Worm (Caenorhabditis elegans): ENCODE results near the gene fbxa-167.

fbxa-167 gene

ce11 chrII:13617808-13618207, 23.5 kb upstream of the fbxa-167 start, which contains the start of gene gst-12:
TSS of gene gst-12 (minus strand) at chrII:13618061.
- TF ChIP-seq ref-1 (GFP tag; conservative IDR thresholded peaks at IDR 0.05), result no peak

DNA sequence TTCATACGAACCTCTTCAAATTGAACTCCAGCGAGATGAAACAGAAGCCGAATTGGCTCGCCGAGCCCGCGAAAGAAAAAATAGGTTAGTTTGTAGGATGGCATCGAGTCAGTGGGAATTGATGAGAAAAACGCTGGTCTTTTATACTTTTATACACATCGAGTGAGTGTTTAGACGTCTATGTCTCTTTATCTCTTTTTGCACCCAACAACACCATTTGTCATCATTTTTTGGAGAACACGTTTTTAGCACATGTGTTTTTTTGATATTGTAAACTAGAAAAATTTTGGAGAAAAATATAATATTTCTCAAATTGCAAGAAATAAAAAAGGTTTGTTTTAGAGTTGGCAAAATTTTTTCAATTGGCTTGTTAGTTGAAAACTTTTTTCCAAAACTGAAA, 17.0 kb upstream of the fbxa-167 start, which contains the start of gene gst-16:
Gene gst-16 (minus strand): TSS at position 111 of the 400 bp plus-strand sequence.
- TF ChIP-seq med-1 (GFP tag; optimal IDR thresholded peaks at IDR 0.05; ENCODE audit: insufficient read depth), result no peak
- TF ChIP-seq tab-1 (GFP tag; IDR thresholded peaks at IDR 0.05), result no peak
- no peak for TF ChIP-seq cog-1 (tag; optimal IDR thresholded peaks at IDR 0.05)

- TF ChIP-seq tab-1 (GFP tag; IDR thresholded peaks at IDR 0.05) (no peak), cog-1 (tag; optimal IDR thresholded peaks at IDR 0.05) (no peak), klf-2 (GFP tag; conservative IDR thresholded peaks at IDR 0.05) (no peak), med-1 (GFP tag; optimal IDR thresholded peaks at IDR 0.05; ENCODE audit: insufficient read depth) (no peak), ztf-29 (GFP tag; IDR thresholded peaks at IDR 0.05) (no peak), ztf-23 (GFP tag; IDR thresholded peaks at IDR 0.05) (no peak), flt-1 (GFP tag; IDR thresholded peaks at IDR 0.05) (no peak), ref-1 (GFP tag; conservative IDR thresholded peaks at IDR 0.05) (no peak), T22C8.4 (GFP tag; IDR thresholded peaks at IDR 0.05) (no peak)
These were observed 14.3 kb upstream of the fbxa-167 start, which contains the start of gene gst-19 for ce11 chrII:13627001-13627400. TSS of gene gst-19 (minus strand) at chrII:13627145.

DNA sequence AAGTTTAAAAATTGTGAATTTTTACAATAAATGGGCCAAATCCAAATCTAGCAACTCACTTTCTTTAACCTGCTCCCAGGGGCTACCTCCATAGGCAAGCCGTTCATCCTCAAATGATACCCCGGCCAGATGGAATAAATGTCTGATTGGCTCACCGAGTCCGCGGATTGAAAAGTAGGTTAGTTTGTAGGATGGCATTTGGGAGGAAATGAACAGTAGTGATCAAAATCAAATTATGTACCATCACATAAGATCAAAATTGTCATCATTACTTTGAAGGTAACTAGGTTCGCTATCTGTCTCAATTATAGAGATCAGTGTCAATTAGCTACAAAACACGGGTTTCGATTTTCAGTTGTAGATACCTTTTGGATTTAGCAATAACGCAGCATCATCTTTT, 10.6 kb upstream of the fbxa-167 start, which contains the start of the genes gst-17 and gst-18:
Gene gst-17 (minus strand): TSS at position 101 of the 400 bp plus-strand sequence.
Gene gst-18 (minus strand): TSS at position 198 of the 400 bp plus-strand sequence.
- TF ChIP-seq klf-2 (GFP tag; conservative IDR thresholded peaks at IDR 0.05), result no peak
- TF ChIP-seq ztf-23 (GFP tag; IDR thresholded peaks at IDR 0.05), result no peak
- no peak for TF ChIP-seq med-1 (GFP tag; optimal IDR thresholded peaks at IDR 0.05; ENCODE audit: insufficient read depth)
- no peak for TF ChIP-seq cog-1 (tag; optimal IDR thresholded peaks at IDR 0.05)
- TF ChIP-seq ztf-29 (GFP tag; IDR thresholded peaks at IDR 0.05), result no peak
- TF ChIP-seq tab-1 (GFP tag; IDR thresholded peaks at IDR 0.05), result no peak
- no peak for TF ChIP-seq T22C8.4 (GFP tag; IDR thresholded peaks at IDR 0.05)
- TF ChIP-seq flt-1 (GFP tag; IDR thresholded peaks at IDR 0.05), result no peak
- no peak for TF ChIP-seq ref-1 (GFP tag; conservative IDR thresholded peaks at IDR 0.05)

- no peak for TF ChIP-seq med-1 (GFP tag; optimal IDR thresholded peaks at IDR 0.05; ENCODE audit: insufficient read depth)
- TF ChIP-seq klf-2 (GFP tag; conservative IDR thresholded peaks at IDR 0.05), result no peak
- no peak for TF ChIP-seq ztf-29 (GFP tag; IDR thresholded peaks at IDR 0.05)
- no peak for TF ChIP-seq ztf-23 (GFP tag; IDR thresholded peaks at IDR 0.05)
These were observed 9.1 kb upstream of the fbxa-167 start, which contains the start of gene tag-10 for ce11 chrII:13632238-13632637. TSS of gene tag-10 (plus strand) at chrII:13632584.

DNA sequence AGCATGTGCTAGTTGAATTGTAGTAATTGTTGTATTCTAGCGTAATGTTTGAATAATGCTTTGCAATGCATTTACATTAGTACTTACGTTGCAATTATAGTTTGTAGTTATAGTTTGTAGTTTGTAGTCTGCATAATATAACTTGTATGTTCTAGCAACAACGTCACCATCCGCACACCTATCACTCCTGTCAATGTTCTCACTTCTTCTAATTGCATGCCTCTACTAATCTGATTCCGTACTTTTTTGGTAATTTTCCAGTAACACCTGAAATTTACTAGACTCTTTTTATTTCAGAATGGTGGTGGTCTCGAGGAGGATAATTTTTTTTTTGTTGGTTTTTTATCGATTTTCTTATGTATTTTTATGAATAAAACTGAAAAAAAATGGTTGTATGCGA, 4.7 kb upstream of the fbxa-167 start:
- TF ChIP-seq cog-1 (tag; optimal IDR thresholded peaks at IDR 0.05) (no peak), ref-1 (GFP tag; conservative IDR thresholded peaks at IDR 0.05) (no peak), ztf-29 (GFP tag; IDR thresholded peaks at IDR 0.05) (no peak), ztf-23 (GFP tag; IDR thresholded peaks at IDR 0.05) (no peak), tab-1 (GFP tag; IDR thresholded peaks at IDR 0.05) (no peak), T22C8.4 (GFP tag; IDR thresholded peaks at IDR 0.05) (no peak), flt-1 (GFP tag; IDR thresholded peaks at IDR 0.05) (no peak), klf-2 (GFP tag; conservative IDR thresholded peaks at IDR 0.05) (no peak), med-1 (GFP tag; optimal IDR thresholded peaks at IDR 0.05; ENCODE audit: insufficient read depth) (no peak)

ce11 chrII:13637464-13637863, 3.8 kb upstream of the fbxa-167 start:
- TF ChIP-seq tab-1 (GFP tag; IDR thresholded peaks at IDR 0.05), result no peak

DNA sequence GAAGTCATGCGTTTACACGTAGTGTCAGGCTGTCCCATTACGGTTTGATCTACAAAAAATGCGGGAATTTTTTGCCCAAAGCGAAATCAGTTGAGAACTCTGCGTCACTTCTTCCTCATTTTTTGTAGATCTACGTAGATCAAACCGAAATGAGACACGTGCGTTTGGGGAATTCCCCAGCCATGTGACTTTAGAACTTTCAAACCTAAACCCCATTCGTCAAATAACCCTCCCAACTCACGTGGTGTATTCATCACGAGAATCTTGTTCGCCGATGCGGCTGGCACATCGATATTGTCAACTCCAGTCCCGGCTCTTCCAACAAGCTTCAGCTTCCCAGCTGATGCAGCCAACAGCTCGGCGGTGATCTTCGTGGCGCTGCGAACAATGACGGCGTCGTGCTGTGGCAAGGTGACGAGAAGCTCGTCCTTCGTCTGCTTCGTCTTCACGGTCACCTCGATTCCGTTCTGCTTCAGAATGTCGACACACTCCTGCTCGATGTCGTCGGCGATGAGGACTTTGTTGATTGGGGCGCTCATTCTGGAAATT, 3.3 kb upstream of the fbxa-167 start, which contains the start of gene phdh-1:
Gene phdh-1 (minus strand): TSS at position 540 of the 549 bp plus-strand sequence.
- TF ChIP-seq flt-1 (GFP tag; IDR thresholded peaks at IDR 0.05) (no peak), ref-1 (GFP tag; conservative IDR thresholded peaks at IDR 0.05) (no peak), ztf-23 (GFP tag; IDR thresholded peaks at IDR 0.05) (no peak), tab-1 (GFP tag; IDR thresholded peaks at IDR 0.05) (no peak), klf-2 (GFP tag; conservative IDR thresholded peaks at IDR 0.05) (no peak), med-1 (GFP tag; optimal IDR thresholded peaks at IDR 0.05; ENCODE audit: insufficient read depth) (no peak), ztf-29 (GFP tag; IDR thresholded peaks at IDR 0.05) (no peak)

- TF ChIP-seq cog-1 (tag; optimal IDR thresholded peaks at IDR 0.05) (no peak), flt-1 (GFP tag; IDR thresholded peaks at IDR 0.05) (no peak), ztf-29 (GFP tag; IDR thresholded peaks at IDR 0.05) (no peak)
These were observed 2.7 kb upstream of the fbxa-167 start for ce11 chrII:13638576-13638975.

- TF ChIP-seq cog-1 (tag; optimal IDR thresholded peaks at IDR 0.05) (no peak), klf-2 (GFP tag; conservative IDR thresholded peaks at IDR 0.05) (no peak), flt-1 (GFP tag; IDR thresholded peaks at IDR 0.05) (no peak)
These were observed 1.1 kb upstream of the fbxa-167 start for ce11 chrII:13640210-13640609.

DNA sequence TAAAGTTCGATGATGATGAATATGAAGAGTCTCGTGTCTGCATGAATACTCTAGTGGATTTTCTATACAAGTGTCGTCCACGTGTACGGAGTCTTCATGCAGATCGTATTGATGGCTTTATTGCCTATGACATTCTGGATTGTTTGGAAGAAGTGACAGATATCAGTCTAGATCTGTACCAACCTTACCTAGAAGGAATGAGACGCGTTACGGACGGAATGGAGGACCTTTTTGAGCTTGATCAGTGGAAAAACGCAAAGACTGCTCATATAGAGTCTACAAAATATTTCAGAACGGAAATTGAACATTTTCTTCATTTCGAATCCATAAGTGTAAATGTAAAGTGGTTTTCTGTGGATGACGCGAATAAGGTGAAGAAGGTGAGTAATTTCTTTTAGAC, 6.9 kb downstream of the fbxa-167 start, which contains the start of gene fbxa-169:
Gene fbxa-169 (plus strand): TSS at position 301 of the 400 bp plus-strand sequence.
- TF ChIP-seq tab-1 (GFP tag; IDR thresholded peaks at IDR 0.05) (no peak), T22C8.4 (GFP tag; IDR thresholded peaks at IDR 0.05) (no peak), med-1 (GFP tag; optimal IDR thresholded peaks at IDR 0.05; ENCODE audit: insufficient read depth) (no peak), ref-1 (GFP tag; conservative IDR thresholded peaks at IDR 0.05) (no peak), flt-1 (GFP tag; IDR thresholded peaks at IDR 0.05) (no peak), ztf-29 (GFP tag; IDR thresholded peaks at IDR 0.05) (no peak)
